Worm (Caenorhabditis elegans): ENCODE data around the gene H14N18.4.

Gene H14N18.4

ce11 chrV:8928967-8929366 lies at the start of gene H14N18.4:
Gene H14N18.4, minus strand, starts transcription at chrV:8928978.
- no peak for TF ChIP-seq unc-62 (GFP tag; optimal IDR thresholded peaks at IDR 0.05)
- no peak for TF ChIP-seq snpc-4 (tag; optimal IDR thresholded peaks at IDR 0.05)
- TF ChIP-seq ceh-82 (tag; optimal IDR thresholded peaks at IDR 0.05) = no peak
- no peak for TF ChIP-seq sea-2 (GFP tag; optimal IDR thresholded peaks at IDR 0.05)
- no peak for TF ChIP-seq mml-1 (tag; optimal IDR thresholded peaks at IDR 0.05)
- no peak for TF ChIP-seq unc-39 (tag; optimal IDR thresholded peaks at IDR 0.05)
- no peak for TF ChIP-seq elt-1 (tag; optimal IDR thresholded peaks at IDR 0.05)
- no peak for TF ChIP-seq nhr-11 (tag; optimal IDR thresholded peaks at IDR 0.05)
- TF ChIP-seq ceh-9 (tag; optimal IDR thresholded peaks at IDR 0.05) = no peak
- no peak for TF ChIP-seq ZK546.5 (tag; optimal IDR thresholded peaks at IDR 0.05)

- no peak for TF ChIP-seq ztf-4 (tag; optimal IDR thresholded peaks at IDR 0.05)
- TF ChIP-seq nhr-11 (tag; optimal IDR thresholded peaks at IDR 0.05) = no peak
- peak; percentile 4 for TF ChIP-seq elt-2 (tag; optimal IDR thresholded peaks at IDR 0.05)
- no peak for TF ChIP-seq nhr-76 (tag; optimal IDR thresholded peaks at IDR 0.05)
- TF ChIP-seq pqm-1 (tag; optimal IDR thresholded peaks at IDR 0.05) = peak; percentile 55
- no peak for TF ChIP-seq nhr-12 (tag; optimal IDR thresholded peaks at IDR 0.05)
- no peak for TF ChIP-seq nhr-28 (tag; optimal IDR thresholded peaks at IDR 0.05)
Measured at ce11 chrV:8977895-8978294, 49.1 kb upstream of the H14N18.4 start.

ce11 chrV:8974889-8975422 lies 46.2 kb upstream of the H14N18.4 start, which contains the start of gene nhr-143:
Gene nhr-143, minus strand, starts transcription at chrV:8974939.
- TF ChIP-seq pqm-1 (tag; optimal IDR thresholded peaks at IDR 0.05) = peak; percentile 56
- no peak for TF ChIP-seq ztf-4 (tag; optimal IDR thresholded peaks at IDR 0.05)
- peak; percentile 55 for TF ChIP-seq elt-2 (tag; optimal IDR thresholded peaks at IDR 0.05)
- no peak for TF ChIP-seq ztf-11 (tag; optimal IDR thresholded peaks at IDR 0.05)
- peak; percentile 20 for TF ChIP-seq pha-4 (tag; optimal IDR thresholded peaks at IDR 0.05)
- peak; percentile 31 for TF ChIP-seq nhr-25 (tag; optimal IDR thresholded peaks at IDR 0.05)
- peak; percentile 11 for TF ChIP-seq ceh-28 (tag; optimal IDR thresholded peaks at IDR 0.05)
- no peak for TF ChIP-seq nfya-1 (tag; optimal IDR thresholded peaks at IDR 0.05; ENCODE audit: insufficient read depth)

- TF ChIP-seq pqm-1 (tag; optimal IDR thresholded peaks at IDR 0.05) (no peak), pha-4 (tag; optimal IDR thresholded peaks at IDR 0.05) (no peak), elt-2 (tag; optimal IDR thresholded peaks at IDR 0.05) (no peak), tbx-2 (tag; optimal IDR thresholded peaks at IDR 0.05) (no peak), ceh-16 (tag; optimal IDR thresholded peaks at IDR 0.05) (no peak), nhr-67 (tag; optimal IDR thresholded peaks at IDR 0.05) (no peak)
Measured at ce11 chrV:8972271-8972670, 43.5 kb upstream of the H14N18.4 start, which contains the start of gene nhr-195. Gene nhr-195, minus strand, starts transcription at chrV:8972371.

- no peak for TF ChIP-seq lin-39 (tag; optimal IDR thresholded peaks at IDR 0.05)
- TF ChIP-seq ama-1 (optimal IDR thresholded peaks at IDR 0.05) = no peak
- no peak for TF ChIP-seq snpc-4 (tag; optimal IDR thresholded peaks at IDR 0.05)
- TF ChIP-seq nhr-12 (tag; optimal IDR thresholded peaks at IDR 0.05) = no peak
- TF ChIP-seq fkh-10 (GFP tag; optimal IDR thresholded peaks at IDR 0.05) = no peak
- no peak for TF ChIP-seq mdl-1 (tag; optimal IDR thresholded peaks at IDR 0.05)
- TF ChIP-seq nhr-28 (tag; optimal IDR thresholded peaks at IDR 0.05) = no peak
- no peak for TF ChIP-seq fos-1 (tag; optimal IDR thresholded peaks at IDR 0.05)
- TF ChIP-seq elt-1 (tag; optimal IDR thresholded peaks at IDR 0.05) = no peak
- no peak for TF ChIP-seq nhr-11 (tag; optimal IDR thresholded peaks at IDR 0.05)
- TF ChIP-seq ztf-11 (tag; optimal IDR thresholded peaks at IDR 0.05) = no peak
- no peak for TF ChIP-seq sea-2 (GFP tag; optimal IDR thresholded peaks at IDR 0.05)
- TF ChIP-seq ceh-9 (tag; optimal IDR thresholded peaks at IDR 0.05) = no peak
- TF ChIP-seq ZK546.5 (tag; optimal IDR thresholded peaks at IDR 0.05) = no peak
- TF ChIP-seq fkh-2 (tag; optimal IDR thresholded peaks at IDR 0.05) = no peak
Measured at ce11 chrV:8966086-8966485, 37.3 kb upstream of the H14N18.4 start, which contains the start of gene nhr-219. Gene nhr-219, minus strand, starts transcription at chrV:8966186.

- TF ChIP-seq fkh-2 (tag; optimal IDR thresholded peaks at IDR 0.05) = no peak
- no peak for TF ChIP-seq nhr-12 (tag; optimal IDR thresholded peaks at IDR 0.05)
- peak; percentile 46 for TF ChIP-seq pha-4 (tag; optimal IDR thresholded peaks at IDR 0.05)
- TF ChIP-seq tbx-2 (tag; optimal IDR thresholded peaks at IDR 0.05) = no peak
- no peak for TF ChIP-seq mml-1 (tag; optimal IDR thresholded peaks at IDR 0.05)
- peak; percentile 78 for TF ChIP-seq nhr-25 (tag; optimal IDR thresholded peaks at IDR 0.05)
- no peak for TF ChIP-seq sea-2 (GFP tag; optimal IDR thresholded peaks at IDR 0.05)
Measured at ce11 chrV:8964055-8964758, 35.4 kb upstream of the H14N18.4 start, which contains the start of gene nhr-44. Gene nhr-44, minus strand, starts transcription at chrV:8964105.

Measured in whole organism, L3 larva.